Fruit fly (Drosophila melanogaster): ENCODE measurements around the gene CG7377.
A peak's percentile ranks its signal among the peaks of the same experiment; 100 is the strongest.

The CG7377 gene

DNA sequence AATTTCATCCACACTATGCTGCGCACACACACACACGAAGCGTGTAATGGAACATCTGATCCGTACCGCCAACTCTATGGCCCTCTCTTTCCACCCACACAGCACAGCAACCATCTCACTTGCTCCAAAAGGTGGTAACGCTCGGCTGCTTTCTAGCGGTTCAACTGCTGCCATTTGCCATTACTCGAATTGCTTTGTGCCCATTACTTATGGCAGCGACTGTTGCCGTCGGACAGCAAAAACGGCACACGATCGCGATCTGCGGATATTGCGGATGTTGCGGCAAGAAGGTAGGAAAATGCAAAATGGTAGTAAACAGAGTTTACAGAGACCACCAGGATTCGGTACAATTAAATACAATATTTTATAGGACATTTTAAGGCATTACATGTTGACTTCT lies 34.7 kb upstream of the CG7377 start:
- TF ChIP-seq Rel (GFP tag; optimal IDR thresholded peaks at IDR 0.05) (no peak), Rel (tag; optimal IDR thresholded peaks at IDR 0.05) (no peak), OdsH (GFP tag; optimal IDR thresholded peaks at IDR 0.05) (no peak), dl (GFP tag; optimal IDR thresholded peaks at IDR 0.05; ENCODE audit: insufficient read depth in 1 of 2, partially characterized antibody in 2 of 2) (no peak), br (GFP tag; optimal IDR thresholded peaks at IDR 0.05) (no peak), fru (GFP tag; optimal IDR thresholded peaks at IDR 0.05) (no peak), rgr (GFP tag; optimal IDR thresholded peaks at IDR 0.05) (no peak), Abd-B (GFP tag; optimal IDR thresholded peaks at IDR 0.05) (no peak), brk (GFP tag; optimal IDR thresholded peaks at IDR 0.05) (no peak), Dfd (GFP tag; optimal IDR thresholded peaks at IDR 0.05) (no peak), lola (GFP tag; optimal IDR thresholded peaks at IDR 0.05) (no peak), CG9705 (GFP tag; optimal IDR thresholded peaks at IDR 0.05) (no peak), psq (GFP tag; optimal IDR thresholded peaks at IDR 0.05) (no peak), pan (optimal IDR thresholded peaks at IDR 0.05) (no peak)

DNA sequence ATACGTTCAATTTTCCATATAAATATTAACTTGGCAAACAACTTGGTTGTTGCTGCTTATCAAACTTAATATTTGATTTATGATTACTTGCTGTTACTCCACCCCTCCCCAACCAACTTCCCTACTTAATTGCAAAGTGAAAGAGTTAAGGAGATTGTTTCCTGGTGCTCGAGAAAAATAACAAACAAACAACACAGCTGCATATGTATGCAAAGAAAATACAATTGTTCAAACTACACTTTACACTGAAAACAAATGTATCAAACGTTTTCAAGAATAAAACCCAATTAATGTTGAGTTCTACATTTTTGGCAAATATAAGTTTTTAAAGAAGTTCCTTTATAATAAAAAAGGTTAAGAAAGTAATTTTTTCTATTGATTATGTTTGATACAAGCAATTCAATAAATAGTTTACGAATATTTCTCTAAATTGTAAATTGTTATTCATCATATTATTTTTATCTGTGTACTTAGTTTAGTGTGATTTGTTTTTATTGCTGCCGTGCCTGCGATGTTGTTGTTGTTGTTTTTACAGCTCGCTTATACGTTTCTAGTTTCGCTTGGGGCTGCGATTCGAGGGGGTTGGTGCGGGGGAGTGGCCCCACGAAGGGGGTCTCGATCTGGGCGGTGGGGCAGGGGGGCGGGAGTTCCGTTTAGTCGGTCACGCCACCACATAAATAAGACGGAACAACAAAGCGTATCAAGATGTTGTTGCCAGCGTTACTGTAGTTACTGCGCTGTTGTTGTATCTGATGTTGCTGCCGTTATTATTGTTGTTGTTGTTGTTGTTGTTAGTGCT lies 33.6 kb upstream of the CG7377 start:
- TF ChIP-seq woc (GFP tag; optimal IDR thresholded peaks at IDR 0.05) (no peak), Sp1 (GFP tag; optimal IDR thresholded peaks at IDR 0.05) (no peak), Vsx2 (GFP tag; optimal IDR thresholded peaks at IDR 0.05; ENCODE audit: partially characterized antibody) (no peak), Dfd (GFP tag; optimal IDR thresholded peaks at IDR 0.05) (peak; percentile 89), Hnf4 (GFP tag; optimal IDR thresholded peaks at IDR 0.05) (no peak), sage (GFP tag; optimal IDR thresholded peaks at IDR 0.05) (no peak), sv (GFP tag; optimal IDR thresholded peaks at IDR 0.05) (peak; percentile 57), h (GFP tag; optimal IDR thresholded peaks at IDR 0.05) (no peak)

DNA sequence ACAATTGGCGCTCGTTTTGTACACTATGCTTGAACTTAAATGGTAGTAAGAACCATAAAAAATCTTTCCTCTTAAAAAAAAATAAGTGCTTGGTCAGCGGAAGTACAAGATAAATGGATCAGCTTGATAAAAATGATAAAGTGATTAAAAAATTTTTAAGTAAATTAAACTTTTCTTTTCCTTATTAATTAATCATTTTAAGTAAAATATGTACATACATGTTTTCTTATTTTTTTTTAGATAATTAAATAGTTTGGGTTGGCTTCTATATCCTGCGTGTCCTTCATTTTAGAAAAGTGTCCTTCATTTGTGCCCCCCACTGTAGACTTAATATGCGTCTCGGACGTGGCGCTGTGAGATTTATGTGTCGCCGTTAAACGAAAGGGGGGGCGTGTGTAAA lies 32.9 kb upstream of the CG7377 start:
- TF ChIP-seq sv (GFP tag; optimal IDR thresholded peaks at IDR 0.05) = peak; percentile 17
- TF ChIP-seq fru (GFP tag; optimal IDR thresholded peaks at IDR 0.05) = peak; percentile 15
- TF ChIP-seq tai (GFP tag; optimal IDR thresholded peaks at IDR 0.05) = no peak

DNA sequence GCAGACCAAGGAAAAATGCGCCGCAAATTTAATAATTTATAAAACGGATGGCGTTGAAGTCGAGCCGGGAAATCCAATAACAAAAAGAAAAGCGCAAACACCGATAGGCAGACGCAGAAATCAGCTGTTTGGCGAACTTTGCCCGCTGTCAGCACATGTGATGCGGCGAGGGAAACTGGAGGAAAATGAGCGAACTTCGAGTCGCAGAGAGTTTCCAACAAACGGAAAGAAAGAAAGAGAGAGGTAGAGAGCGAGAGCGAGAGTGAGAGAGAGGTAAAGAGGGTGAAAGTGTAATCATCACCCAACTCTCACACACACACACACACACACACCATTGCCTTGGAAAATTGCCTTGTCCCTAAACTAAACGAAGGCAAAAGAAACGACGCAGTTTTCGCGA lies 32.3 kb upstream of the CG7377 start:
- TF ChIP-seq OdsH (GFP tag; optimal IDR thresholded peaks at IDR 0.05) (no peak), ey (GFP tag; optimal IDR thresholded peaks at IDR 0.05) (no peak), CrebA (GFP tag; optimal IDR thresholded peaks at IDR 0.05; ENCODE audit: borderline replicate concordance) (no peak)

DNA sequence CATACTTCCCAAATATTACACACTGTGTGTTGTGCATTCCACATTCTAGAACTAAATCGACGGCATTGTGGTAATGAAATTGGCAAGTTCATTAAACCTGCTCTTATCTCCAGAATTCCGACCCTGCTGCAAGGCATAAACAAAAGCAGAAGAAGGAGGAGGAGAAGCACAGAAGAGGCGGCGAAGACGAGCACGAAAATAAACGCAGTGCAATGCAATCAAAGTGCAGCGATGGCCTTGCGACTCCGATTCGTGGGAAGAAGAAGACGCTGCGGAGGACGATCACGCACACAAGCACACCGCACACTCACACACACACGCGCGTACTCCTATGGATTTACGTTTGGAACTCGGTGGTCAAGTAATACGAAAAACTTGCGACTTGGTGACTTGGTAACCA lies 28.6 kb upstream of the CG7377 start:
- TF ChIP-seq Hr83 (GFP tag; optimal IDR thresholded peaks at IDR 0.05; ENCODE audit: poor library complexity, severe bottlenecking) = no peak
- peak; percentile 89 for TF ChIP-seq psq (GFP tag; optimal IDR thresholded peaks at IDR 0.05)
- TF ChIP-seq Rel (GFP tag; optimal IDR thresholded peaks at IDR 0.05) = no peak
- peak; percentile 53 for TF ChIP-seq Rel (tag; optimal IDR thresholded peaks at IDR 0.05)
- no peak for TF ChIP-seq h (GFP tag; optimal IDR thresholded peaks at IDR 0.05)

DNA sequence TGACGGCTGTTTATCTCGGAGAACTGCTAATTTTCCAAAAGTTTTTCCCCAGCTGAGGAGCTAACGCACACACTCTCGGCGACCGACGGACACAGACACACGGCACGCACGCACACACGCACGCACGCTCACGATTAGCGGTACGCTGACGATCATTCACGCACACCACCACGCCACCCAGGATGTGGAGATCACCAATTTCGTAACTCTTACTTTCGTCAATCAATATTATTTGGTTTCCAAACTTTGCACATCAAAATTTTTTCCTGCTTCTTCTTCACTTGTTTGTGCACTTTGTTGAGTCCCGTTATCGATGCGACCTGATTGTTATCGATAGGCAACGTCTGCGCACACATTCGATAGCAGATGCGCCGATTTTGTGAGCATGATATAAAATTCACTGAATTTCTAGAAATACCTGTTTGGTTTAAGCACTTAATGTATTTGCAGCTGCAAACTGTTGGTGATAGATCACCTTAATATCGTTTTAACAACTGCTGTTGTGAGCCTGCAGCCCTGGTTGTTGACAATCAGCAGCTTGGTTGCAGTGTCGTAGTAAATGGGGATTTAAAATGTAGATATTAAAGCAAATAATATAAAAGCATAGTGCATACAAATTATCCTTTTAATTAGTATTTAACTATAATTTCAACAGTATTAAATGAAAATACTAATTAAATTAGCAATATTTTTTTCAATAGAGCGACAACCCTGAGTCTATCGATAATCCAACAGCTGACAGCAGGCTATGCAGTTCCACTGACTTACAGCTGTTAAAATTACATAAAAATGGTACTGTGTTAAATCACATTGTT lies 27.3 kb upstream of the CG7377 start, which contains the start of the genes CG7394 and Mob2:
CG7394 (plus strand) TSS at position 51 of the 815 bp plus-strand sequence.
Mob2 (minus strand) TSS at position 288 of the 815 bp plus-strand sequence.
- TF ChIP-seq CG9705 (GFP tag; optimal IDR thresholded peaks at IDR 0.05) (peak; percentile 86), Jra (GFP tag; optimal IDR thresholded peaks at IDR 0.05) (peak; percentile 80), CrebA (GFP tag; optimal IDR thresholded peaks at IDR 0.05; ENCODE audit: borderline replicate concordance) (peak; percentile 22), foxo (GFP tag; optimal IDR thresholded peaks at IDR 0.05) (peak; percentile 23 to 92), Hr83 (GFP tag; optimal IDR thresholded peaks at IDR 0.05; ENCODE audit: poor library complexity, severe bottlenecking) (peak; percentile 43), pan (optimal IDR thresholded peaks at IDR 0.05) (peak; percentile 65), Rel (GFP tag; optimal IDR thresholded peaks at IDR 0.05) (peak; percentile 47), Rel (tag; optimal IDR thresholded peaks at IDR 0.05) (peak; percentile 88), Abd-B (GFP tag; optimal IDR thresholded peaks at IDR 0.05) (no peak), Myc (optimal IDR thresholded peaks at IDR 0.05) (no peak), h (GFP tag; optimal IDR thresholded peaks at IDR 0.05) (peak; percentile 94), Dfd (GFP tag; optimal IDR thresholded peaks at IDR 0.05) (no peak), HLH106 (tag; optimal IDR thresholded peaks at IDR 0.05) (peak; percentile 87), sage (GFP tag; optimal IDR thresholded peaks at IDR 0.05) (peak; percentile 81), dl (GFP tag; optimal IDR thresholded peaks at IDR 0.05; ENCODE audit: insufficient read depth in 1 of 2, partially characterized antibody in 2 of 2) (no peak), tai (GFP tag; optimal IDR thresholded peaks at IDR 0.05) (peak; percentile 95), N (GFP tag; optimal IDR thresholded peaks at IDR 0.05) (peak; percentile 2), fru (GFP tag; optimal IDR thresholded peaks at IDR 0.05) (peak; percentile 88), dsf (GFP tag; optimal IDR thresholded peaks at IDR 0.05; ENCODE audit: borderline replicate concordance) (peak; percentile 91), GATAd (GFP tag; optimal IDR thresholded peaks at IDR 0.05) (peak; percentile 82), woc (GFP tag; optimal IDR thresholded peaks at IDR 0.05) (peak; percentile 86), lola (GFP tag; optimal IDR thresholded peaks at IDR 0.05) (no peak), CG32264 (GFP tag; optimal IDR thresholded peaks at IDR 0.05) (peak; percentile 73), brk (GFP tag; optimal IDR thresholded peaks at IDR 0.05) (peak; percentile 97), psq (GFP tag; optimal IDR thresholded peaks at IDR 0.05) (peak; percentile 88), usp (GFP tag; optimal IDR thresholded peaks at IDR 0.05) (no peak), Mio (GFP tag; optimal IDR thresholded peaks at IDR 0.05) (no peak)
